Fruit fly (Drosophila melanogaster) whole organism, embryonic: Measurements from ENCODE around the gene Spn38F.

ENCODE experiments used
- ATbp ChIP-seq: fragments of 200-800 bp; sonication (Bioruptor generic); optimal IDR thresholded peaks from 2 replicates; lab custom pipeline; 2017; ENCODE audit warnings: missing biosample characterization, mild to moderate bottlenecking, missing genetic modification characterization, missing genetic modification reagents
- Asciz ChIP-seq: fragments of 200-800 bp; sonication (Bioruptor generic); optimal IDR thresholded peaks from 2 replicates; lab custom pipeline; 2017; ENCODE audit warnings: missing biosample characterization, mild to moderate bottlenecking, missing genetic modification characterization, missing genetic modification reagents
- B-H2 ChIP-seq: fragments of 200-800 bp; sonication (Bioruptor generic); optimal IDR thresholded peaks from 2 replicates; lab custom pipeline; 2018; ENCODE audit warnings: missing biosample characterization, mild to moderate bottlenecking, missing genetic modification characterization
- CG10209 ChIP-seq: fragments of 200-800 bp; sonication (Bioruptor generic); optimal IDR thresholded peaks from 3 replicates; lab custom pipeline; 2017; ENCODE audit warnings: missing biosample characterization, mild to moderate bottlenecking, missing genetic modification characterization, missing genetic modification reagents
- CG10543 ChIP-seq: fragments of 200-800 bp; sonication (Bioruptor generic); optimal IDR thresholded peaks from 3 replicates; lab custom pipeline; 2017; ENCODE audit warnings: missing biosample characterization, mild to moderate bottlenecking, missing genetic modification characterization, moderate library complexity
- CG12071 ChIP-seq: fragments of 200-800 bp; sonication (Bioruptor generic); optimal IDR thresholded peaks from 3 replicates; lab custom pipeline; 2018; ENCODE audit warnings: missing biosample characterization, mild to moderate bottlenecking, missing genetic modification characterization
- CG12769 ChIP-seq: fragments of 200-800 bp; sonication (Bioruptor generic); optimal IDR thresholded peaks from 2 replicates; lab custom pipeline; 2019; ENCODE audit warnings: missing biosample characterization, mild to moderate bottlenecking, missing genetic modification characterization, moderate library complexity
- CG12942 ChIP-seq: fragments of 200-800 bp; sonication (Bioruptor generic); optimal IDR thresholded peaks from 3 replicates; lab custom pipeline; 2016; ENCODE audit warnings: missing biosample characterization, missing genetic modification characterization
- CG14860 ChIP-seq: fragments of 200-800 bp; sonication (Bioruptor generic); IDR thresholded peaks from 3 replicates; pipeline ENCODE4 v1.3.6; 2022; ENCODE audit warnings: missing biosample characterization, missing genetic modification characterization; ENCODE audit not compliant: partially characterized antibody
- CG17568 ChIP-seq: fragments of 200-800 bp; sonication (Bioruptor generic); optimal IDR thresholded peaks from 2 replicates; lab custom pipeline; 2018; ENCODE audit warnings: missing biosample characterization, mild to moderate bottlenecking, missing genetic modification characterization, moderate library complexity
- CG18011 ChIP-seq: fragments of 200-800 bp; sonication (Bioruptor generic); optimal IDR thresholded peaks from 2 replicates; lab custom pipeline; 2017; ENCODE audit warnings: missing biosample characterization, missing genetic modification characterization, mild to moderate bottlenecking, moderate library complexity, missing genotype
- CG1832 ChIP-seq: fragments of 200-800 bp; sonication (Bioruptor generic); optimal IDR thresholded peaks from 2 replicates; lab custom pipeline; 2017; ENCODE audit warnings: missing biosample characterization, mild to moderate bottlenecking, missing genetic modification characterization, inconsistent platforms
- CG2712 ChIP-seq: fragments of 200-800 bp; optimal IDR thresholded peaks from 3 replicates; lab custom pipeline; 2019; ENCODE audit warnings: missing biosample characterization, mild to moderate bottlenecking, missing genetic modification characterization, moderate library complexity
- CG32767 ChIP-seq: fragments of 200-800 bp; sonication (Bioruptor generic); IDR thresholded peaks from 2 replicates; pipeline ENCODE4 v1.3.6; 2022; ENCODE audit warnings: missing biosample characterization, missing genetic modification characterization
- CG33213 ChIP-seq: fragments of 200-800 bp; sonication (Bioruptor generic); optimal IDR thresholded peaks from 3 replicates; lab custom pipeline; 2016; ENCODE audit warnings: missing biosample characterization, missing genetic modification characterization
- CG3726 ChIP-seq: fragments of 200-800 bp; sonication (Bioruptor generic); IDR thresholded peaks from 3 replicates; pipeline ENCODE4, ENCODE4 v1.3.6; 2022; ENCODE audit warnings: missing biosample characterization, missing genetic modification characterization
- CG4360 ChIP-seq: fragments of 200-800 bp; sonication (Bioruptor generic); IDR thresholded peaks from 2 replicates; pipeline ENCODE4 v1.3.6; 2022; ENCODE audit warnings: missing biosample characterization, missing genetic modification characterization
- CG4730 ChIP-seq: fragments of 200-800 bp; sonication (Bioruptor generic); IDR thresholded peaks from 2 replicates; pipeline ENCODE4 v1.3.6; 2022; ENCODE audit warnings: missing biosample characterization, missing genetic modification characterization
- CG7372 ChIP-seq: fragments of 200-800 bp; sonication (Bioruptor generic); IDR thresholded peaks from 2 replicates; pipeline ENCODE4 v1.3.6; 2022; ENCODE audit warnings: missing biosample characterization, missing genetic modification characterization
- CG8359 ChIP-seq: fragments of 200-800 bp; sonication (Bioruptor generic); optimal IDR thresholded peaks from 2 replicates; lab custom pipeline; 2017; ENCODE audit warnings: missing biosample characterization, mild to moderate bottlenecking, missing genetic modification characterization, borderline replicate concordance
- CG8944 ChIP-seq: fragments of 200-800 bp; sonication (Bioruptor generic); optimal IDR thresholded peaks from 3 replicates; lab custom pipeline; 2016; ENCODE audit warnings: missing biosample characterization, missing genetic modification characterization
- CrebB ChIP-seq: fragments of 200-800 bp; sonication (Bioruptor generic); optimal IDR thresholded peaks from 3 replicates; lab custom pipeline; 2018; ENCODE audit warnings: missing biosample characterization, mild to moderate bottlenecking, missing genetic modification characterization
- Dad ChIP-seq: fragments of 200-800 bp; sonication (Bioruptor generic); optimal IDR thresholded peaks from 3 replicates; lab custom pipeline; 2016; ENCODE audit warnings: missing biosample characterization, missing genetic modification characterization
- Dfd ChIP-seq, 2 experiments: fragments of >200 bp; optimal IDR thresholded peaks; 2 replicates each; lab custom pipeline; 2017; ENCODE audit warnings: missing biosample characterization in 2 of 2, missing genetic modification characterization in 2 of 2
- Doc3 ChIP-seq: fragments of 200-800 bp; sonication (Bioruptor generic); IDR thresholded peaks from 3 replicates; pipeline ENCODE4 v1.3.6; 2022; ENCODE audit warnings: missing biosample characterization, missing genetic modification characterization; ENCODE audit not compliant: partially characterized antibody
- HLH4C ChIP-seq: fragments of 200-800 bp; sonication (Bioruptor generic); IDR thresholded peaks from 3 replicates; pipeline ENCODE4 v1.3.6; 2022; ENCODE audit warnings: missing biosample characterization, missing genetic modification characterization; ENCODE audit not compliant: partially characterized antibody
- Hmr ChIP-seq: fragments of 200-800 bp; sonication (Bioruptor generic); optimal IDR thresholded peaks from 3 replicates; lab custom pipeline; 2017; ENCODE audit warnings: mild to moderate bottlenecking, missing biosample characterization, missing genetic modification reagents, missing genetic modification characterization
- Lim3 ChIP-seq: fragments of 200-800 bp; sonication (Bioruptor generic); IDR thresholded peaks from 2 replicates; pipeline ENCODE4 v1.3.6; 2022; ENCODE audit warnings: missing biosample characterization, missing genetic modification characterization
- Max ChIP-seq: fragments of 200-800 bp; sonication (Bioruptor generic); optimal IDR thresholded peaks from 2 replicates; lab custom pipeline; 2016; ENCODE audit warnings: missing biosample characterization, mild to moderate bottlenecking, missing genetic modification characterization
- Med ChIP-seq: fragments of 200-800 bp; sonication (Bioruptor generic); peaks from one replicate; lab custom pipeline; 2016; ENCODE audit warnings: missing biosample characterization, missing genetic modification characterization, mild to moderate bottlenecking, inconsistent platforms, moderate library complexity
- NfI ChIP-seq: fragments of 200-800 bp; sonication (Bioruptor generic); optimal IDR thresholded peaks from 3 replicates; lab custom pipeline; 2018; ENCODE audit warnings: missing biosample characterization, mild to moderate bottlenecking, missing genetic modification characterization, moderate library complexity
- Rfx ChIP-seq: fragments of 200-800 bp; sonication (Bioruptor generic); IDR thresholded peaks from 2 replicates; pipeline ENCODE4 v1.3.6; 2022; ENCODE audit warnings: missing biosample characterization, missing genetic modification characterization
- Sox102F ChIP-seq: fragments of 200-800 bp; sonication (Bioruptor generic); optimal IDR thresholded peaks from 2 replicates; lab custom pipeline; 2018; ENCODE audit warnings: missing biosample characterization, mild to moderate bottlenecking, missing genetic modification characterization, moderate library complexity
- YL-1 ChIP-seq: fragments of 200-800 bp; sonication (Bioruptor generic); optimal IDR thresholded peaks from 3 replicates; lab custom pipeline; 2017; ENCODE audit warnings: missing biosample characterization, mild to moderate bottlenecking, missing genetic modification characterization
- ara ChIP-seq: fragments of 200-800 bp; sonication (Bioruptor generic); IDR thresholded peaks from 2 replicates; pipeline ENCODE4 v1.3.6; 2022; ENCODE audit warnings: missing biosample characterization, missing genetic modification characterization
- bbx ChIP-seq: fragments of 200-800 bp; sonication (Bioruptor generic); IDR thresholded peaks from 2 replicates; pipeline ENCODE4 v1.3.6; 2022; ENCODE audit warnings: missing biosample characterization, missing genetic modification characterization; ENCODE audit not compliant: partially characterized antibody
- cwo ChIP-seq: fragments of 200-800 bp; sonication (Bioruptor generic); optimal IDR thresholded peaks from 3 replicates; lab custom pipeline; 2017; ENCODE audit warnings: missing biosample characterization, missing genetic modification characterization, mild to moderate bottlenecking, moderate library complexity, missing genetic modification reagents
- dimm ChIP-seq: fragments of 200-800 bp; sonication (Bioruptor generic); IDR thresholded peaks from 2 replicates; pipeline ENCODE4 v1.3.6; 2022; ENCODE audit warnings: missing biosample characterization, missing genetic modification characterization
- gfzf ChIP-seq: fragments of 200-800 bp; sonication (Bioruptor generic); optimal IDR thresholded peaks from 2 replicates; lab custom pipeline; 2016; ENCODE audit warnings: missing biosample characterization, mild to moderate bottlenecking, missing genetic modification characterization, moderate library complexity
- ind ChIP-seq: fragments of 200-800 bp; sonication (Bioruptor generic); optimal IDR thresholded peaks from 3 replicates; lab custom pipeline; 2016; ENCODE audit warnings: missing biosample characterization, missing genetic modification characterization
- klu ChIP-seq: fragments of 200-800 bp; sonication (Bioruptor generic); IDR thresholded peaks from 2 replicates; pipeline ENCODE4 v1.3.6; 2022; ENCODE audit warnings: missing biosample characterization, missing genetic modification characterization
- kni ChIP-seq: fragments of 200-800 bp; sonication (Bioruptor generic); optimal IDR thresholded peaks from 3 replicates; lab custom pipeline; 2017; ENCODE audit warnings: mild to moderate bottlenecking, missing biosample characterization, missing genetic modification reagents, missing genetic modification characterization
- lmd ChIP-seq: fragments of 200-800 bp; sonication (Bioruptor generic); IDR thresholded peaks from 2 replicates; pipeline ENCODE4 v1.3.6; 2022; ENCODE audit warnings: missing biosample characterization, missing genetic modification characterization
- maf-S ChIP-seq: fragments of 200-800 bp; sonication (Bioruptor generic); optimal IDR thresholded peaks from 2 replicates; lab custom pipeline; 2016; ENCODE audit warnings: missing biosample characterization, missing genetic modification characterization
- peb ChIP-seq: fragments of 200-800 bp; sonication (Bioruptor generic); IDR thresholded peaks from 2 replicates; pipeline ENCODE4 v1.3.6; 2022; ENCODE audit warnings: missing biosample characterization, missing genetic modification characterization
- pros ChIP-seq: fragments of 200-800 bp; sonication (Bioruptor generic); optimal IDR thresholded peaks from 3 replicates; lab custom pipeline; 2019; ENCODE audit warnings: missing biosample characterization, mild to moderate bottlenecking, missing genetic modification characterization, moderate library complexity
- sens ChIP-seq: fragments of 200-800 bp; sonication (Bioruptor generic); peaks from one replicate; lab custom pipeline; 2016; ENCODE audit warnings: missing biosample characterization, missing genetic modification characterization
- slbo ChIP-seq: fragments of 200-800 bp; sonication (Bioruptor generic); IDR thresholded peaks from 2 replicates; pipeline ENCODE4 v1.3.6; 2022; ENCODE audit warnings: missing biosample characterization, missing genetic modification characterization
- tup ChIP-seq: fragments of 200-800 bp; sonication (Bioruptor generic); optimal IDR thresholded peaks from 2 replicates; lab custom pipeline; 2016; ENCODE audit warnings: missing biosample characterization, mild to moderate bottlenecking, missing genetic modification characterization, moderate library complexity

Gene Spn38F

dm6 chr2L:20881353-20882079 is 43.7 kb upstream of the Spn38F start (continued):
- TF ChIP-seq CG33213 (GFP tag; lab: Kevin White, UChicago): peak; percentile 2
- peak; percentile 33 for TF ChIP-seq CG2712 (tag; lab: Kevin White, UChicago)
- TF ChIP-seq CG10543 (GFP tag; lab: Kevin White, UChicago): peak; percentile 4
- TF ChIP-seq kni: peak; percentile 35
- TF ChIP-seq CrebB (tag; lab: Kevin White, UChicago): no peak
- no peak for TF ChIP-seq Lim3 (GFP tag; lab: Robert Waterston, UW)
- peak; percentile 40 for TF ChIP-seq CG8944 (GFP tag; lab: Kevin White, UChicago)
- no peak for TF ChIP-seq gfzf (GFP tag; lab: Kevin White, UChicago)
- TF ChIP-seq peb: no peak
- peak; percentile 16 for TF ChIP-seq CG12942 (GFP tag; lab: Kevin White, UChicago)
- no peak for TF ChIP-seq maf-S (GFP tag; lab: Kevin White, UChicago)
- TF ChIP-seq tup (GFP tag; lab: Kevin White, UChicago): peak; percentile 3
- TF ChIP-seq Dad: peak; percentile 17
- TF ChIP-seq CG3726 (GFP tag; lab: Robert Waterston, UW): no peak
- TF ChIP-seq ind (GFP tag; lab: Kevin White, UChicago): peak; percentile 63
- TF ChIP-seq CG14860 (GFP tag; lab: Robert Waterston, UW): no peak
- peak; percentile 73 for TF ChIP-seq Hmr (GFP tag; lab: Kevin White, UChicago)
- TF ChIP-seq CG12769 (tag; lab: Kevin White, UChicago): peak; percentile 86
- no peak for TF ChIP-seq pros (GFP tag; lab: Kevin White, UChicago)
- peak; percentile 85 for TF ChIP-seq Rfx (GFP tag; lab: Robert Waterston, UW)
- TF ChIP-seq HLH4C: no peak
- no peak for TF ChIP-seq B-H2
- TF ChIP-seq CG17568: no peak
- 0 out of 2 replicates have a peak, but pooled peaks have one; percentile 12 for TF ChIP-seq CG4730 (GFP tag; lab: Robert Waterston, UW)
- 0 out of 2 replicates have a peak, but pooled peaks have one; percentile 49 for TF ChIP-seq klu
- peak; percentile 94 for TF ChIP-seq Med (GFP tag; lab: Kevin White, UChicago)
- TF ChIP-seq lmd: peak; percentile 71; the same call in 1 of the 2 replicates
- no peak for TF ChIP-seq CG18011 (GFP tag; lab: Kevin White, UChicago)
- peak; percentile 45 for TF ChIP-seq ATbp (GFP tag; lab: Kevin White, UChicago)
- no peak for TF ChIP-seq CG7372 (GFP tag; lab: Robert Waterston, UW)
- no peak for TF ChIP-seq CG12071 (GFP tag; lab: Kevin White, UChicago)
- TF ChIP-seq ara: 0 out of 2 replicates have a peak, but pooled peaks have one; percentile 47
- TF ChIP-seq Dfd (GFP tag; optimal IDR thresholded peaks at IDR 0.05; lab: Kevin White, UChicago): no peak
- no peak for TF ChIP-seq dimm
- TF ChIP-seq Max (GFP tag; lab: Kevin White, UChicago): peak; percentile 20
- TF ChIP-seq NfI: peak; percentile 12
- peak; percentile 91 for TF ChIP-seq slbo
- TF ChIP-seq Sox102F (GFP tag; lab: Kevin White, UChicago): peak; percentile 56
- peak; percentile 44 for TF ChIP-seq CG10209 (GFP tag; lab: Kevin White, UChicago)
- no peak for TF ChIP-seq Doc3 (GFP tag; lab: Robert Waterston, UW)
- TF ChIP-seq sens (GFP tag; lab: Kevin White, UChicago): peak; percentile 87
- TF ChIP-seq CG4360 (GFP tag; lab: Robert Waterston, UW): no peak
- TF ChIP-seq CG1832 (GFP tag; lab: Kevin White, UChicago): no peak
- peak; percentile 29 for TF ChIP-seq Asciz (GFP tag; lab: Kevin White, UChicago)
- TF ChIP-seq CG32767 (GFP tag; lab: Robert Waterston, UW): no peak
- TF ChIP-seq bbx (GFP tag; lab: Robert Waterston, UW): no peak
- peak; percentile 76 for TF ChIP-seq cwo (GFP tag; lab: Kevin White, UChicago)
- no peak for TF ChIP-seq CG8359
- no peak for TF ChIP-seq YL-1
